Worm (Caenorhabditis elegans): ENCODE measurements around the gene str-71.

- TF ChIP-seq dao-5 (tag; optimal IDR thresholded peaks at IDR 0.05) (no peak), him-1 (tag; optimal IDR thresholded peaks at IDR 0.05) (no peak)
Observed at ce11 chrV:15412625-15413024, 46.4 kb downstream of the str-71 start, which contains the start of gene srbc-63.

Measured in whole organism, L4/young adult.